Worm (Caenorhabditis elegans) whole organism, L1 larva: Measurements from ENCODE around the gene C02F12.5.

ENCODE experiments used
- C16A3.4 ChIP-seq: fragments of 150-350 bp; optimal IDR thresholded peaks from 2 replicates; lab custom pipeline; 2014; ENCODE audit warnings: missing biosample characterization, missing genetic modification characterization
- C34B4.2 ChIP-seq: sonication (generic microtip); optimal IDR thresholded peaks from 2 replicates; lab custom pipeline; 2017; ENCODE audit warnings: mild to moderate bottlenecking, missing genetic modification characterization, missing compliant biosample characterization
- F16B12.6 ChIP-seq: fragments of 150-350 bp; optimal IDR thresholded peaks from 2 replicates; lab custom pipeline; 2014; ENCODE audit warnings: missing biosample characterization, missing genetic modification characterization
- aha-1 ChIP-seq: fragments of 150-350 bp; optimal IDR thresholded peaks from 2 replicates; lab custom pipeline; 2014; ENCODE audit warnings: missing biosample characterization, missing genetic modification characterization
- alr-1 ChIP-seq: fragments of 200-800 bp; sonication (Bioruptor generic); optimal IDR thresholded peaks from 2 replicates; lab custom pipeline; 2018; ENCODE audit warnings: borderline replicate concordance, mild to moderate bottlenecking, missing genetic modification characterization, missing compliant biosample characterization
- blmp-1 ChIP-seq: fragments of 150-350 bp; optimal IDR thresholded peaks from 2 replicates; lab custom pipeline; 2014; ENCODE audit warnings: missing biosample characterization, missing genetic modification characterization
- ceh-63 ChIP-seq: fragments of 200-800 bp; sonication (Bioruptor generic); optimal IDR thresholded peaks from 2 replicates; lab custom pipeline; 2018; ENCODE audit warnings: mild to moderate bottlenecking, missing genetic modification characterization, missing compliant biosample characterization
- ceh-82 ChIP-seq, 3 experiments: fragments of 150-350 bp in 1 of 3; sonication (generic microtip) in 2 of 3; optimal IDR thresholded peaks; 2 replicates each; lab custom pipeline; 2014 to 2017; ENCODE audit warnings: missing biosample characterization in 3 of 3, missing genetic modification characterization in 3 of 3
- ceh-88 ChIP-seq: fragments of 200-800 bp; sonication (Bioruptor generic); IDR thresholded peaks from 2 replicates; pipeline ENCODE4 v1.3.6; 2022; ENCODE audit warnings: missing genetic modification characterization, missing compliant biosample characterization
- ceh-90 ChIP-seq: sonication (generic microtip); optimal IDR thresholded peaks from 2 replicates; lab custom pipeline; 2016; ENCODE audit warnings: missing genetic modification characterization, missing compliant biosample characterization
- dpl-1 ChIP-seq, 3 experiments: fragments of 150-350 bp in 2 of 3; sonication (generic microtip) in 1 of 3; optimal IDR thresholded peaks; 2 replicates each; lab custom pipeline; 2014 to 2017; ENCODE audit warnings: missing biosample characterization in 3 of 3, missing genetic modification characterization in 3 of 3, missing genetic modification reagents in 3 of 3
- dsc-1 ChIP-seq: sonication (generic microtip); optimal IDR thresholded peaks from 2 replicates; lab custom pipeline; 2016; ENCODE audit warnings: mild to moderate bottlenecking, missing genetic modification characterization, missing compliant biosample characterization
- efl-1 ChIP-seq, 4 experiments: fragments of 150-350 bp; optimal IDR thresholded peaks in 3 of 4; peaks in 1 of 4; 1 replicate in 1 of 4; 2 replicates in 3 of 4; lab custom pipeline; 2014; ENCODE audit warnings: missing biosample characterization in 2 of 4, missing genetic modification characterization in 2 of 4, missing genetic modification reagents in 2 of 4
- egl-27 ChIP-seq, 2 experiments: fragments of 150-350 bp in 1 of 2; sonication (generic microtip); optimal IDR thresholded peaks; 3 replicates each; lab custom pipeline; 2017 to 2018; ENCODE audit warnings: missing biosample characterization in 2 of 2, missing genetic modification characterization in 2 of 2, missing genetic modification reagents in 2 of 2
- elt-2 ChIP-seq: sonication (generic microtip); optimal IDR thresholded peaks from 2 replicates; lab custom pipeline; 2016; ENCODE audit warnings: missing genetic modification characterization, mild to moderate bottlenecking, inconsistent platforms, missing compliant biosample characterization, missing genetic modification reagents
- elt-3 ChIP-seq, 6 experiments: fragments of 150-350 bp in 1 of 6; sonication (generic microtip); optimal IDR thresholded peaks; 2 replicates each; lab custom pipeline; 2017 to 2018; ENCODE audit warnings: missing biosample characterization in 6 of 6, missing genetic modification characterization in 6 of 6, inconsistent platforms in 1 of 6
- fkh-8 ChIP-seq: sonication (generic microtip); optimal IDR thresholded peaks from 2 replicates; lab custom pipeline; 2016; ENCODE audit warnings: mild to moderate bottlenecking, missing genetic modification characterization, missing compliant biosample characterization
- grh-1 ChIP-seq: fragments of 200-800 bp; sonication (Bioruptor generic); IDR thresholded peaks from 2 replicates; pipeline ENCODE4 v1.3.6; 2022; ENCODE audit warnings: missing genetic modification reagents, missing genetic modification characterization, missing compliant biosample characterization
- hlh-17 ChIP-seq: fragments of 200-800 bp; sonication (Bioruptor generic); optimal IDR thresholded peaks from 2 replicates; lab custom pipeline; 2018; ENCODE audit warnings: missing genetic modification characterization, mild to moderate bottlenecking, missing compliant biosample characterization, moderate library complexity, borderline replicate concordance
- irx-1 ChIP-seq: sonication (generic microtip); optimal IDR thresholded peaks from 2 replicates; lab custom pipeline; 2016; ENCODE audit warnings: missing genetic modification characterization, missing compliant biosample characterization
- isw-1 ChIP-seq: fragments of 200-800 bp; sonication (Bioruptor generic); IDR thresholded peaks from 2 replicates; pipeline ENCODE4 v1.3.6; 2022; ENCODE audit warnings: missing genetic modification characterization, missing compliant biosample characterization
- jun-1 ChIP-seq: fragments of 150-350 bp; optimal IDR thresholded peaks from 2 replicates; lab custom pipeline; 2014; ENCODE audit warnings: missing biosample characterization, missing genetic modification reagents, missing genetic modification characterization
- lin-13 ChIP-seq: fragments of 150-350 bp; optimal IDR thresholded peaks from 2 replicates; lab custom pipeline; 2014; ENCODE audit warnings: missing biosample characterization, missing genetic modification reagents, missing genetic modification characterization
- lin-14 ChIP-seq: fragments of 200-800 bp; sonication (Bioruptor generic); optimal IDR thresholded peaks from 2 replicates; lab custom pipeline; 2018; ENCODE audit warnings: mild to moderate bottlenecking, missing genetic modification characterization, moderate library complexity, missing compliant biosample characterization
- lin-15B ChIP-seq: fragments of 150-350 bp; sonication (generic microtip); optimal IDR thresholded peaks from 3 replicates; lab custom pipeline; 2014; ENCODE audit warnings: missing biosample characterization, missing genetic modification characterization
- lin-35 ChIP-seq, 2 experiments: fragments of 150-350 bp; optimal IDR thresholded peaks; 2 replicates each; lab custom pipeline; 2014; ENCODE audit warnings: missing biosample characterization in 2 of 2, missing genetic modification characterization in 2 of 2, missing genetic modification reagents in 2 of 2
- lin-39 ChIP-seq: fragments of 150-350 bp; optimal IDR thresholded peaks from 2 replicates; lab custom pipeline; 2014; ENCODE audit warnings: missing biosample characterization, missing genetic modification reagents, missing genetic modification characterization
- lsy-2 ChIP-seq, 2 experiments: fragments of 150-350 bp; optimal IDR thresholded peaks; 2 replicates each; lab custom pipeline; 2014; ENCODE audit warnings: missing biosample characterization in 2 of 2, missing genetic modification characterization in 2 of 2
- mdl-1 ChIP-seq, 2 experiments: fragments of 150-350 bp; optimal IDR thresholded peaks; 2 replicates each; lab custom pipeline; 2014 to 2017; ENCODE audit warnings: missing biosample characterization in 2 of 2, missing genetic modification characterization in 2 of 2, inconsistent platforms in 1 of 2
- nhr-19 ChIP-seq: fragments of 200-800 bp; sonication (Bioruptor generic); conservative IDR thresholded peaks from 2 replicates; pipeline ENCODE4 v1.3.6; 2022; ENCODE audit warnings: missing genetic modification characterization, missing compliant biosample characterization
- nhr-20 ChIP-seq: sonication (generic microtip); optimal IDR thresholded peaks from 2 replicates; lab custom pipeline; 2016; ENCODE audit warnings: mild to moderate bottlenecking, missing genetic modification characterization, missing compliant biosample characterization
- nhr-237 ChIP-seq: fragments of 150-350 bp; optimal IDR thresholded peaks from 2 replicates; lab custom pipeline; 2014; ENCODE audit warnings: missing biosample characterization, missing genetic modification characterization
- nhr-47 ChIP-seq: sonication (generic microtip); optimal IDR thresholded peaks from 2 replicates; lab custom pipeline; 2016; ENCODE audit warnings: mild to moderate bottlenecking, missing genetic modification characterization, moderate library complexity, missing compliant biosample characterization
- nhr-71 ChIP-seq: sonication (generic microtip); optimal IDR thresholded peaks from 2 replicates; lab custom pipeline; 2016; ENCODE audit warnings: mild to moderate bottlenecking, missing genetic modification characterization, moderate library complexity, missing compliant biosample characterization
- nhr-76 ChIP-seq: sonication (generic microtip); optimal IDR thresholded peaks from 2 replicates; lab custom pipeline; 2017; ENCODE audit warnings: missing biosample characterization, missing genetic modification characterization
- nhr-77 ChIP-seq: fragments of 150-350 bp; optimal IDR thresholded peaks from 2 replicates; lab custom pipeline; 2014; ENCODE audit warnings: missing biosample characterization, missing genetic modification characterization
- nhr-85 ChIP-seq: sonication (generic microtip); peaks from one replicate; lab custom pipeline; 2016; ENCODE audit warnings: missing genetic modification characterization, inconsistent platforms, missing compliant biosample characterization
- nhr-90 ChIP-seq: sonication (generic microtip); optimal IDR thresholded peaks from 2 replicates; lab custom pipeline; 2016; ENCODE audit warnings: mild to moderate bottlenecking, missing genetic modification characterization, missing compliant biosample characterization; ENCODE audit not compliant: poor library complexity
- pqm-1 ChIP-seq: sonication (generic microtip); optimal IDR thresholded peaks from 3 replicates; lab custom pipeline; 2017; ENCODE audit warnings: missing biosample characterization, missing genetic modification characterization
- rnt-1 ChIP-seq: sonication (generic microtip); optimal IDR thresholded peaks from 2 replicates; lab custom pipeline; 2016; ENCODE audit warnings: mild to moderate bottlenecking, missing genetic modification characterization, moderate library complexity, missing compliant biosample characterization
- snu-23 ChIP-seq: sonication (generic microtip); optimal IDR thresholded peaks from 2 replicates; lab custom pipeline; 2016; ENCODE audit warnings: missing genetic modification characterization, missing compliant biosample characterization
- sptf-1 ChIP-seq: fragments of 150-350 bp; optimal IDR thresholded peaks from 2 replicates; lab custom pipeline; 2014; ENCODE audit warnings: missing biosample characterization, missing genetic modification characterization
- sup-37 ChIP-seq: fragments of 200-800 bp; sonication (Bioruptor generic); optimal IDR thresholded peaks from 2 replicates; lab custom pipeline; 2018; ENCODE audit warnings: mild to moderate bottlenecking, missing genetic modification characterization, missing compliant biosample characterization
- swsn-7 ChIP-seq: sonication (generic microtip); optimal IDR thresholded peaks from 2 replicates; lab custom pipeline; 2016; ENCODE audit warnings: missing genetic modification characterization, missing compliant biosample characterization
- unc-62 ChIP-seq: fragments of 150-350 bp; optimal IDR thresholded peaks from 2 replicates; lab custom pipeline; 2014; ENCODE audit warnings: missing biosample characterization, missing genetic modification reagents, missing genetic modification characterization
- unc-86 ChIP-seq: sonication (generic microtip); optimal IDR thresholded peaks from 2 replicates; lab custom pipeline; 2016; ENCODE audit warnings: missing genetic modification characterization, missing compliant biosample characterization
- vab-15 ChIP-seq: sonication (generic microtip); optimal IDR thresholded peaks from 2 replicates; lab custom pipeline; 2017; ENCODE audit warnings: missing genotype, mild to moderate bottlenecking, missing genetic modification characterization, missing compliant biosample characterization
- xbp-1 ChIP-seq: sonication (generic microtip); optimal IDR thresholded peaks from 2 replicates; lab custom pipeline; 2016; ENCODE audit warnings: missing genetic modification characterization, missing compliant biosample characterization
- zag-1 ChIP-seq: fragments of 150-350 bp; optimal IDR thresholded peaks from 2 replicates; lab custom pipeline; 2014; ENCODE audit warnings: missing biosample characterization, missing genetic modification characterization
- ztf-11 ChIP-seq, 2 experiments: sonication (generic microtip); optimal IDR thresholded peaks; 2 replicates each; lab custom pipeline; 2016 to 2017; ENCODE audit warnings: missing genetic modification characterization in 2 of 2, missing biosample characterization in 1 of 2, missing compliant biosample characterization in 1 of 2

C02F12.5 gene

ce11 chrX:3650100-3650809, 21.6 kb downstream of the C02F12.5 start, which contains the start of the genes sax-1 and R11G1.2:
Gene sax-1, minus strand, starts transcription at chrX:3650150.
Gene R11G1.2, plus strand, starts transcription at chrX:3650614.
- TF ChIP-seq ceh-63 (GFP tag; lab: Kevin White, UChicago): no peak
- no peak for TF ChIP-seq sptf-1 (tag; lab: Kevin White, UChicago)
- TF ChIP-seq vab-15 (tag; lab: Kevin White, UChicago): no peak
- peak; percentile 24 for TF ChIP-seq lin-13 (GFP tag; lab: Kevin White, UChicago)
- no peak for TF ChIP-seq egl-27 (tag; optimal IDR thresholded peaks at IDR 0.05; lab: Kevin White, UChicago)
- TF ChIP-seq swsn-7 (tag; lab: Kevin White, UChicago): peak; percentile 60
- TF ChIP-seq pqm-1: no peak
- no peak for TF ChIP-seq C34B4.2 (tag; lab: Kevin White, UChicago)
- TF ChIP-seq unc-62: no peak
- no peak for TF ChIP-seq elt-3 (tag; optimal IDR thresholded peaks at IDR 0.05; lab: Kevin White, UChicago)
- TF ChIP-seq nhr-19: peak; percentile 42; the same call in 1 of the 2 replicates
- no peak for TF ChIP-seq alr-1 (tag; lab: Kevin White, UChicago)
- TF ChIP-seq lin-15B (tag; lab: Kevin White, UChicago): no peak
- TF ChIP-seq xbp-1 (tag; lab: Kevin White, UChicago): peak; percentile 53
- TF ChIP-seq lsy-2 (tag; optimal IDR thresholded peaks at IDR 0.05; lab: Kevin White, UChicago): peak; percentile 58 to 59
- peak in 1 of 2 experiments; percentile 40 for TF ChIP-seq ztf-11 (tag; optimal IDR thresholded peaks at IDR 0.05; lab: Kevin White, UChicago)
- TF ChIP-seq snu-23 (GFP tag; lab: Kevin White, UChicago): peak; percentile 64
- TF ChIP-seq lin-35 (GFP tag; optimal IDR thresholded peaks at IDR 0.05; lab: Kevin White, UChicago): peak; percentile 36 to 67
- TF ChIP-seq nhr-71: peak; percentile 71
- TF ChIP-seq dpl-1 (GFP tag; optimal IDR thresholded peaks at IDR 0.05; lab: Kevin White, UChicago): peak in 2 of 3 experiments; percentile 35 to 43
- TF ChIP-seq jun-1 (tag; lab: Kevin White, UChicago): no peak
- peak; percentile 62 for TF ChIP-seq nhr-20 (tag; lab: Kevin White, UChicago)
- TF ChIP-seq ceh-88 (GFP tag; lab: Robert Waterston, UW): peak; percentile 15; the same call in 1 of the 2 replicates
- TF ChIP-seq grh-1 (GFP tag; lab: Robert Waterston, UW): no peak
- no peak for TF ChIP-seq zag-1 (tag; lab: Kevin White, UChicago)
- TF ChIP-seq dsc-1 (tag; lab: Kevin White, UChicago): peak; percentile 27
- peak; percentile 75 for TF ChIP-seq nhr-85 (tag; lab: Kevin White, UChicago)
- TF ChIP-seq irx-1 (tag; lab: Kevin White, UChicago): peak; percentile 27
- no peak for TF ChIP-seq aha-1 (tag; lab: Kevin White, UChicago)
- TF ChIP-seq nhr-47 (tag; lab: Kevin White, UChicago): peak; percentile 67
- TF ChIP-seq fkh-8 (tag; lab: Kevin White, UChicago): peak; percentile 27
- no peak for TF ChIP-seq sup-37 (GFP tag; lab: Kevin White, UChicago)
- peak; percentile 6 for TF ChIP-seq elt-2 (tag; lab: Kevin White, UChicago)
- TF ChIP-seq nhr-76 (tag; lab: Kevin White, UChicago): no peak
- TF ChIP-seq blmp-1: peak; percentile 85
- peak; percentile 5; the same call in 1 of the 2 replicates for TF ChIP-seq isw-1 (GFP tag; lab: Robert Waterston, UW)
- TF ChIP-seq mdl-1 (tag; optimal IDR thresholded peaks at IDR 0.05; lab: Kevin White, UChicago): peak; percentile 49 to 87
- peak; percentile 78 for TF ChIP-seq lin-14
- TF ChIP-seq nhr-77 (tag; lab: Kevin White, UChicago): no peak
- no peak for TF ChIP-seq ceh-90
- TF ChIP-seq hlh-17 (GFP tag; lab: Kevin White, UChicago): no peak
- TF ChIP-seq unc-86 (tag; lab: Kevin White, UChicago): peak; percentile 30
- TF ChIP-seq C16A3.4 (tag; lab: Kevin White, UChicago): peak; percentile 35
- TF ChIP-seq lin-39 (tag; lab: Kevin White, UChicago): peak; percentile 3
- peak; percentile 43 for TF ChIP-seq nhr-90 (tag; lab: Kevin White, UChicago)
- peak in 2 of 3 experiments; percentile 1 to 53 for TF ChIP-seq ceh-82 (tag; optimal IDR thresholded peaks at IDR 0.05; lab: Kevin White, UChicago)
- TF ChIP-seq efl-1 (optimal IDR thresholded peaks at IDR 0.05; lab: Kevin White, UChicago): peak; percentile 29 to 45
- TF ChIP-seq efl-1 (GFP tag; optimal IDR thresholded peaks at IDR 0.05 in 1 of 2; lab: Kevin White, UChicago): peak; percentile 20 to 93
- peak; percentile 89 for TF ChIP-seq F16B12.6 (tag; lab: Kevin White, UChicago)
- TF ChIP-seq nhr-237: no peak
- TF ChIP-seq rnt-1: peak; percentile 52
